Worm (Caenorhabditis elegans) whole organism, L3 larva: Measurements from ENCODE around the gene srr-10.

Experiments used
- R02D3.7 ChIP-seq: fragments of 150-350 bp; optimal IDR thresholded peaks from 2 replicates; lab custom pipeline; 2014; ENCODE audit warnings: missing biosample characterization, missing genetic modification characterization
- ZK546.5 ChIP-seq: sonication (generic microtip); optimal IDR thresholded peaks from 2 replicates; lab custom pipeline; 2017; ENCODE audit warnings: missing biosample characterization, missing genetic modification characterization
- ama-1 ChIP-seq: fragments of 150-350 bp; optimal IDR thresholded peaks from 2 replicates; lab custom pipeline; 2018
- ceh-16 ChIP-seq: sonication (generic microtip); optimal IDR thresholded peaks from 2 replicates; lab custom pipeline; 2017; ENCODE audit warnings: missing biosample characterization, missing genetic modification characterization
- ceh-28 ChIP-seq: fragments of 150-350 bp; optimal IDR thresholded peaks from 2 replicates; lab custom pipeline; 2014; ENCODE audit warnings: missing biosample characterization, missing genetic modification reagents, missing genetic modification characterization
- ceh-82 ChIP-seq: fragments of 150-350 bp; optimal IDR thresholded peaks from 2 replicates; lab custom pipeline; 2014; ENCODE audit warnings: missing biosample characterization, missing genetic modification characterization
- ceh-9 ChIP-seq: sonication (generic microtip); optimal IDR thresholded peaks from 2 replicates; lab custom pipeline; 2018; ENCODE audit warnings: missing biosample characterization, missing genetic modification characterization
- daf-12 ChIP-seq: fragments of 150-350 bp; optimal IDR thresholded peaks from 2 replicates; lab custom pipeline; 2014; ENCODE audit warnings: missing biosample characterization, missing genetic modification reagents, missing genetic modification characterization
- egl-27 ChIP-seq: sonication (generic microtip); optimal IDR thresholded peaks from 4 replicates; lab custom pipeline; 2017; ENCODE audit warnings: missing biosample characterization, missing genetic modification reagents, missing genetic modification characterization
- egl-5 ChIP-seq: fragments of 150-350 bp; optimal IDR thresholded peaks from 2 replicates; lab custom pipeline; 2017; ENCODE audit warnings: missing biosample characterization, missing genetic modification reagents, missing genetic modification characterization, inconsistent platforms
- elt-2 ChIP-seq: sonication (generic microtip); optimal IDR thresholded peaks from 2 replicates; lab custom pipeline; 2016; ENCODE audit warnings: missing genetic modification reagents, mild to moderate bottlenecking, missing genetic modification characterization, missing compliant biosample characterization
- elt-3 ChIP-seq, 3 experiments: fragments of 150-350 bp in 1 of 3; sonication (generic microtip) in 2 of 3; optimal IDR thresholded peaks; 2 replicates in 2 of 3; 4 replicates in 1 of 3; lab custom pipeline; 2014 to 2017; ENCODE audit warnings: missing biosample characterization in 3 of 3, missing genetic modification characterization in 3 of 3
- eor-1 ChIP-seq, 2 experiments: fragments of 150-350 bp; optimal IDR thresholded peaks; 2 replicates each; lab custom pipeline; 2014 to 2018; ENCODE audit warnings: missing biosample characterization in 2 of 2, missing genetic modification characterization in 2 of 2
- fkh-10 ChIP-seq: sonication (generic microtip); optimal IDR thresholded peaks from 2 replicates; lab custom pipeline; 2017; ENCODE audit warnings: missing biosample characterization, missing genetic modification reagents, missing genetic modification characterization
- hmg-11 ChIP-seq: sonication (generic microtip); optimal IDR thresholded peaks from 2 replicates; lab custom pipeline; 2016; ENCODE audit warnings: missing genetic modification characterization, missing compliant biosample characterization
- jun-1 ChIP-seq: fragments of 150-350 bp; optimal IDR thresholded peaks from 2 replicates; lab custom pipeline; 2014; ENCODE audit warnings: missing biosample characterization, missing genetic modification reagents, missing genetic modification characterization
- lin-15B ChIP-seq: fragments of 150-350 bp; optimal IDR thresholded peaks from 2 replicates; lab custom pipeline; 2014; ENCODE audit warnings: missing biosample characterization, missing genetic modification characterization
- lin-39 ChIP-seq: fragments of 150-350 bp; optimal IDR thresholded peaks from 2 replicates; lab custom pipeline; 2018; ENCODE audit warnings: missing biosample characterization, missing genetic modification reagents, missing genetic modification characterization
- lsy-12 ChIP-seq: sonication (generic microtip); optimal IDR thresholded peaks from 2 replicates; lab custom pipeline; 2016; ENCODE audit warnings: mild to moderate bottlenecking, missing genetic modification characterization, missing compliant biosample characterization
- mdl-1 ChIP-seq: fragments of 150-350 bp; optimal IDR thresholded peaks from 2 replicates; lab custom pipeline; 2014; ENCODE audit warnings: missing biosample characterization, missing genetic modification characterization
- mml-1 ChIP-seq: fragments of 150-350 bp; sonication (generic microtip); optimal IDR thresholded peaks from 3 replicates; lab custom pipeline; 2014; ENCODE audit warnings: missing biosample characterization, missing genetic modification characterization
- nfya-1 ChIP-seq: sonication (generic microtip); optimal IDR thresholded peaks from 2 replicates; lab custom pipeline; 2017; ENCODE audit warnings: missing genetic modification characterization, mild to moderate bottlenecking, missing compliant biosample characterization, antibody characterized with exemption, moderate library complexity; ENCODE audit not compliant: insufficient read depth
- nhr-11 ChIP-seq: fragments of 150-350 bp; optimal IDR thresholded peaks from 2 replicates; lab custom pipeline; 2014; ENCODE audit warnings: missing biosample characterization, missing genetic modification characterization
- nhr-12 ChIP-seq: fragments of 150-350 bp; optimal IDR thresholded peaks from 2 replicates; lab custom pipeline; 2014; ENCODE audit warnings: missing biosample characterization, missing genetic modification characterization
- nhr-23 ChIP-seq: fragments of 150-350 bp; optimal IDR thresholded peaks from 2 replicates; lab custom pipeline; 2014; ENCODE audit warnings: missing biosample characterization, missing genetic modification reagents, missing genetic modification characterization
- nhr-237 ChIP-seq: fragments of 150-350 bp; optimal IDR thresholded peaks from 2 replicates; lab custom pipeline; 2014; ENCODE audit warnings: missing biosample characterization, missing genetic modification characterization
- nhr-25 ChIP-seq: sonication (generic microtip); optimal IDR thresholded peaks from 2 replicates; lab custom pipeline; 2017; ENCODE audit warnings: missing biosample characterization, missing genetic modification characterization
- nhr-28 ChIP-seq: fragments of 150-350 bp; optimal IDR thresholded peaks from 2 replicates; lab custom pipeline; 2014; ENCODE audit warnings: missing biosample characterization, missing genetic modification characterization
- nhr-43 ChIP-seq: sonication (generic microtip); optimal IDR thresholded peaks from 2 replicates; lab custom pipeline; 2016; ENCODE audit warnings: mild to moderate bottlenecking, missing genetic modification characterization, missing compliant biosample characterization; ENCODE audit not compliant: poor library complexity, severe bottlenecking
- nhr-67 ChIP-seq: fragments of 150-350 bp; optimal IDR thresholded peaks from 2 replicates; lab custom pipeline; 2014; ENCODE audit warnings: missing biosample characterization, missing genetic modification characterization
- nhr-76 ChIP-seq: fragments of 150-350 bp; sonication (generic microtip); optimal IDR thresholded peaks from 5 replicates; lab custom pipeline; 2014; ENCODE audit warnings: missing biosample characterization, missing genetic modification characterization
- nhr-77 ChIP-seq: fragments of 150-350 bp; optimal IDR thresholded peaks from 2 replicates; lab custom pipeline; 2014; ENCODE audit warnings: missing biosample characterization, missing genetic modification characterization
- pha-4 ChIP-seq: fragments of 150-350 bp; optimal IDR thresholded peaks from 2 replicates; lab custom pipeline; 2014; ENCODE audit warnings: missing biosample characterization, missing genetic modification reagents, missing genetic modification characterization
- pqm-1 ChIP-seq: fragments of 150-350 bp; optimal IDR thresholded peaks from 2 replicates; lab custom pipeline; 2017; ENCODE audit warnings: missing biosample characterization, missing genetic modification characterization, inconsistent platforms
- skn-1 ChIP-seq: fragments of 150-350 bp; optimal IDR thresholded peaks from 2 replicates; lab custom pipeline; 2014; ENCODE audit warnings: missing biosample characterization, missing genetic modification characterization
- snpc-4 ChIP-seq: fragments of 150-350 bp; optimal IDR thresholded peaks from 2 replicates; lab custom pipeline; 2014; ENCODE audit warnings: missing biosample characterization, missing genetic modification characterization
- tbx-2 ChIP-seq: sonication (generic microtip); optimal IDR thresholded peaks from 2 replicates; lab custom pipeline; 2016; ENCODE audit warnings: mild to moderate bottlenecking, missing genetic modification characterization, missing compliant biosample characterization
- unc-39 ChIP-seq: sonication (generic microtip); optimal IDR thresholded peaks from 4 replicates; lab custom pipeline; 2017; ENCODE audit warnings: missing biosample characterization, missing genetic modification characterization
- zag-1 ChIP-seq: fragments of 150-350 bp; optimal IDR thresholded peaks from 2 replicates; lab custom pipeline; 2014; ENCODE audit warnings: missing biosample characterization, missing genetic modification characterization
- ztf-11 ChIP-seq: fragments of 150-350 bp; optimal IDR thresholded peaks from 2 replicates; lab custom pipeline; 2014; ENCODE audit warnings: missing biosample characterization, missing genetic modification characterization
- ztf-4 ChIP-seq: fragments of 150-350 bp; optimal IDR thresholded peaks from 2 replicates; lab custom pipeline; 2014; ENCODE audit warnings: missing biosample characterization, missing genetic modification characterization

Gene srr-10

DNA sequence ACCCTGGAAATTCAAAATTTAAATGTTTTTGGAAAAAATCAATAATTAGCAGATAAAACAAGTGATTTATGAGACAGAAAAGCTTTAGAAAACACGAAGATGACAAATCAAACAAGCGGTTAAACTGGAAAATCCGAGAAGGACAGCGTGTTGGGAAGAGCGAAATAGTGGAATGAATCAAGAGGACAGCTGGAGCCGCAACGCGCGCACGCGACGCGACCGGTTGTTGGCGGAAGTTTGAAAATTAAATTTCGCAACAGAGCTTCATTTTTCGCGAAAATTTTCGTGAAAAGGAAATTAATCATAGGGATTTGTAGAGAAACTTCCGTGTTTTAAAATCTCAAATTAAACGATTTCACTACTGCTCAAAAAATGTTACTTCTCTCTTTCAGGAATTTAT is 510 bp upstream of the srr-10 start, which contains the start of gene clic-1:
Gene clic-1 (minus strand): TSS at position 3 of the 400 bp plus-strand sequence.
- peak; percentile 23 for TF ChIP-seq egl-5 (tag; lab: Kevin White, UChicago)
- TF ChIP-seq snpc-4 (tag; lab: Kevin White, UChicago), result peak; percentile 7
- TF ChIP-seq nhr-67 (tag; lab: Kevin White, UChicago), result no peak
- no peak for TF ChIP-seq daf-12 (tag; lab: Kevin White, UChicago)
- TF ChIP-seq lin-15B (tag; lab: Kevin White, UChicago), result peak; percentile 64
- no peak for TF ChIP-seq nhr-76 (tag; lab: Kevin White, UChicago)
- peak; percentile 83 for TF ChIP-seq skn-1
- TF ChIP-seq nhr-12 (tag; lab: Kevin White, UChicago), result no peak
- no peak for TF ChIP-seq ceh-82
- no peak for TF ChIP-seq mml-1 (tag; lab: Kevin White, UChicago)
- TF ChIP-seq fkh-10 (GFP tag; lab: Kevin White, UChicago), result peak; percentile 31
- peak; percentile 5 for TF ChIP-seq ceh-28 (tag; lab: Kevin White, UChicago)
- TF ChIP-seq nfya-1 (tag; lab: Kevin White, UChicago), result peak; percentile 76
- TF ChIP-seq nhr-43 (tag; lab: Kevin White, UChicago), result no peak
- no peak for TF ChIP-seq pqm-1 (tag; lab: Kevin White, UChicago)
- peak; percentile 28 for TF ChIP-seq ama-1 (lab: Kevin White, UChicago)
- no peak for TF ChIP-seq nhr-11 (tag; lab: Kevin White, UChicago)
- TF ChIP-seq elt-2 (tag; lab: Kevin White, UChicago), result peak; percentile 4
- no peak for TF ChIP-seq jun-1 (tag; lab: Kevin White, UChicago)
- TF ChIP-seq pha-4 (tag; lab: Kevin White, UChicago), result peak; percentile 77
- TF ChIP-seq nhr-77, result no peak
- TF ChIP-seq ztf-4, result no peak
- no peak for TF ChIP-seq nhr-237 (tag; lab: Kevin White, UChicago)
- no peak for TF ChIP-seq ceh-9 (tag; lab: Kevin White, UChicago)
- peak; percentile 65 for TF ChIP-seq nhr-25 (tag; lab: Kevin White, UChicago)
- no peak for TF ChIP-seq lsy-12
- peak; percentile 82 for TF ChIP-seq lin-39 (tag; lab: Kevin White, UChicago)
- peak; percentile 57 for TF ChIP-seq hmg-11
- peak; percentile 66 for TF ChIP-seq nhr-23
- TF ChIP-seq elt-3 (tag; optimal IDR thresholded peaks at IDR 0.05; lab: Kevin White, UChicago), result no peak
- TF ChIP-seq nhr-28 (tag; lab: Kevin White, UChicago), result no peak
- no peak for TF ChIP-seq tbx-2 (tag; lab: Kevin White, UChicago)
- TF ChIP-seq, all 47 proteins: peak for 14

DNA sequence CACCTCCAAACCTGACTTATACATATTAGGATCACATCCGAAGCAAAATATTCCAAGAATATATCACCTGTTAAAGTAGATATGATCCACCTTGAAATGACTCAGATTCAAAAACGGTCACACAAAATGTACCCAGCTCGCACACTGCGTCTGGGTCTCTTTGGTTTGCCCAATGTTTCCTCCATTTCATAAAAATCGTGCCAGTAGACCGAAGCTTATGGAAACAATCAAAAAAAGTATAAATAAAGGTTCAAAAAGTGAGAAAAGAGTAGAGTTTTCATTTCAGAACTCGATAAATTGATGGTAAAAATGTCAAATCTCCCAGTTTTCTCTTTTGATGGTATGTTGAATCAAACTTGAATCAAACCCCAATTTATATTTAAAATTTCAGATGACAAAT is 2.3 kb downstream of the srr-10 start, which contains the start of gene srr-9:
Gene srr-9 (plus strand): TSS at position 301 of the 400 bp plus-strand sequence.
- TF ChIP-seq ceh-9 (tag; lab: Kevin White, UChicago) (no peak), egl-5 (tag; lab: Kevin White, UChicago) (no peak), eor-1 (tag; optimal IDR thresholded peaks at IDR 0.05; lab: Kevin White, UChicago) (no peak), zag-1 (no peak), pha-4 (tag; lab: Kevin White, UChicago) (no peak), ztf-4 (no peak), nhr-23 (no peak), egl-27 (tag; lab: Kevin White, UChicago) (no peak), nhr-25 (tag; lab: Kevin White, UChicago) (no peak), unc-39 (tag; lab: Kevin White, UChicago) (no peak), mdl-1 (tag; lab: Kevin White, UChicago) (no peak), jun-1 (tag; lab: Kevin White, UChicago) (no peak), lin-39 (tag; lab: Kevin White, UChicago) (no peak), ZK546.5 (tag; lab: Kevin White, UChicago) (no peak), ceh-16 (no peak)

DNA sequence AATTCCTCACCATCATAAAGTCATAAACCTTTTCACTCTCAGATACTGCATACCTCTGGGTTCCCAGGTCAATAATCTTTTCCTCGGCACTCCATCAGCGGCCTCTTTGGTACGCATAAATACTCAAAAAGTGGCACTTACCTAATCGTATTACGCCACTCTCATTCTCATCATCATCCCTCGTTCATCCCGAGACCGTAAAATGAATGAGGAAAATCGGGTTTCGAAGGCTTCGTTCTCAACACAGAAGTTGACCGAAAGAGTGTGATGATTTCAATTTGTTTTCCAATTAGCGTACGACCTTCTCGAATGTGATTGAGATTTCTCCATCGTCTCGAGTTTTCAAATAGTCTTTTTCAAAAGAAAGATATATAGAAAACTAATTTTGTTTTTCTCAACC is 4.5 kb downstream of the srr-10 start:
- TF ChIP-seq mdl-1 (tag; lab: Kevin White, UChicago), result no peak
- no peak for TF ChIP-seq nhr-25 (tag; lab: Kevin White, UChicago)
- TF ChIP-seq ztf-11 (tag; lab: Kevin White, UChicago), result no peak
- TF ChIP-seq nfya-1 (tag; lab: Kevin White, UChicago), result no peak
- TF ChIP-seq R02D3.7 (tag; lab: Kevin White, UChicago), result no peak
- TF ChIP-seq ceh-28 (tag; lab: Kevin White, UChicago), result no peak
- TF ChIP-seq ceh-82, result no peak
- TF ChIP-seq zag-1, result no peak
- no peak for TF ChIP-seq pqm-1 (tag; lab: Kevin White, UChicago)
- TF ChIP-seq skn-1, result no peak
- no peak for TF ChIP-seq ceh-16
- no peak for TF ChIP-seq fkh-10 (GFP tag; lab: Kevin White, UChicago)
- no peak for TF ChIP-seq mml-1 (tag; lab: Kevin White, UChicago)
- TF ChIP-seq ama-1 (lab: Kevin White, UChicago), result no peak
- TF ChIP-seq nhr-67 (tag; lab: Kevin White, UChicago), result no peak
